Worm (Caenorhabditis elegans): ENCODE data around the gene fipr-20.

fipr-20 gene

DNA sequence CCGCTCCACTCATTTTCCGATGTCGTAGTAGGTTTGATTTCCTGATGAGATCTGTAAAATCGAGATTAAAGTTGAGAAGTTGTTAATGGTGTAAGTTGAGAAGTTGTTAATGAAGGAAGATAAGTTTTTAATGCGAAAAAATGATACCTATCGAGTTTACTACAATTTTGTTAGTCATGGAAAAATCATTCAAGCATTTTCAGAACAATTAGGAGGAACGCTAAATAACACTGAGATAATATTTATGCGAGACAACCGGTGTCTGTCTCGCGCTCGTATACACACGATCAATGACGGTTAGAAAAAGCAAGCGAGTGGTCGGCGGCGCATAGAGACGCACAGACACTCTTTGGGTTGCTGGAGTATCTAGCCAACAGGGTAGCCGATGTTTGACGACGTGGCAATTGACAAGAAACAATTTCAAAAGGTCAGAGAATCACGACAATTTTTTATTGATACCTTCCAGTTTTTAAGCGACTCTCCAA, 35.6 kb upstream of the fipr-20 start, which contains the start of gene cgh-1:
Gene cgh-1, minus strand, starts transcription at position 51 of the 485 bp plus-strand sequence.
- peak; percentile 13 for TF ChIP-seq ama-1 (optimal IDR thresholded peaks at IDR 0.05)
- TF ChIP-seq egl-5 (tag; optimal IDR thresholded peaks at IDR 0.05) = no peak

DNA sequence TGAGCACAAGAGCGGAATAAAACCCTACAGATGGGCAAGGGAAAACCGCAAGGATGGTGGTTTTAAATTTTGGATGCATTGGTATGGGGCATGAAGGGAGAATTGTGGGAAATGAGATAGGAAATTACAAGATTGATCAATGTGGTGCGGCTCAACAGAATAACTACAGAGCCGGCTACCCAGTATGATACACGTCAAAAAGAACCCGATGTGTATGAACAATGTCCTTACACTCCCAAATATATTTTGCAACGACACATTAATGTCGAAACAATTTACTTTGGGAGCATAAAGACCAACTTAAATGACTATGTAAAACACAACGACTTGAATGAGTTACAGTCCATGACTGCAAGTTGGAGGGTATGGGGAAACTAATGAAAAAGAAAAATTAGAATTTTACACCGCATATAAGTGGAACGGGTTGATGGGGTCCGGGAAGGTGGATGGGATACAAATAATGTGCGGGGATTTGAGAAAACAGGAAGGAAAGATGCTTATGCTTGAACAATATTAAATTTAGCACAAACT, 33.5 kb upstream of the fipr-20 start:
- TF ChIP-seq ama-1 (optimal IDR thresholded peaks at IDR 0.05) (peak; percentile 14), sea-2 (GFP tag; optimal IDR thresholded peaks at IDR 0.05) (no peak)

ce11 chrIII:7494850-7495314, 32.7 kb upstream of the fipr-20 start:
- no peak for TF ChIP-seq ceh-9 (tag; optimal IDR thresholded peaks at IDR 0.05)
- peak; percentile 23 for TF ChIP-seq egl-5 (tag; optimal IDR thresholded peaks at IDR 0.05)
- TF ChIP-seq ama-1 (optimal IDR thresholded peaks at IDR 0.05) = peak; percentile 72
- TF ChIP-seq nhr-43 (tag; optimal IDR thresholded peaks at IDR 0.05; ENCODE audit: poor library complexity, severe bottlenecking) = peak; percentile 43

DNA sequence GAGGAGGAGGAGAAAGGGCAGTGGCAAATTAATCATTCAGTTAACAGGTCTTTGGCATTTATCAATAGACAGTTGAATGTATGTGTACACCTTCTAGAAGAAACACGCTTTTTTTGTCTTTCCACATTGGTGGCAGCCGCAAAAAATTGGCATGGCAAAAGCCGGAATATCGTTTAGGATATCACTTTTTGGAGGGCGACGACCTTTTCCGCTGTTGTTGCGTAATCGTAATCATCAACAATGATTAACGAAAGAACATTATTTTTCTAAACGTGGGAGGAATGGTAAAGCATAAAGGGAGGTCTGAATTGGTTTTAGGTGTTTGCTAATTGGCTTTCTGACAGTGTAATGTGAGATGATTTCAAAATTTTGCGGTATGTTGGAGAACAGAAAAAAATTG, 29.7 kb upstream of the fipr-20 start:
- TF ChIP-seq egl-5 (tag; optimal IDR thresholded peaks at IDR 0.05) (no peak), nfya-1 (tag; optimal IDR thresholded peaks at IDR 0.05; ENCODE audit: insufficient read depth) (peak; percentile 9), nhr-43 (tag; optimal IDR thresholded peaks at IDR 0.05; ENCODE audit: poor library complexity, severe bottlenecking) (peak; percentile 66), nhr-25 (tag; optimal IDR thresholded peaks at IDR 0.05) (peak; percentile 74)

DNA sequence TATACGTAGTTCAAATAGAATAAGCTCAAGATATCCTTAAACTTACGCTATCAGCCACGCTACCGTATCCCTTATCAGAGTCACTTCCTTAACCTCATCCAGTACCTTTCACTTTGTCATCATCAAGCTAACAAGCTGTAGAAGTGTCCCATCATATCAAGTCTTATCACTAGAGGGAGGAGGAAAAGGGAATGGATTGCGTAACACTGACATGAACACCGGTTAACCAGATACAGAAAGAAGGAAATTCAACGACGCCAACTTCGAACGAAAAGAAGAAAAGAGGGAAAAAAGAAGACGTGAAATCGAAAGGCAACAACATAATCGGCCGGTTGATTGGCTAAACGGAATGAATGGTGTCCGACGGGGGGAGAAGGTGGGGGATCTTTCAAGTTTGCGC, 27.9 kb upstream of the fipr-20 start:
- peak; percentile 20 for TF ChIP-seq nhr-25 (tag; optimal IDR thresholded peaks at IDR 0.05)
- peak; percentile 6 for TF ChIP-seq nfya-1 (tag; optimal IDR thresholded peaks at IDR 0.05; ENCODE audit: insufficient read depth)
- no peak for TF ChIP-seq elt-1 (tag; optimal IDR thresholded peaks at IDR 0.05)
- peak; percentile 32 for TF ChIP-seq nhr-43 (tag; optimal IDR thresholded peaks at IDR 0.05; ENCODE audit: poor library complexity, severe bottlenecking)
- TF ChIP-seq elt-3 (tag; optimal IDR thresholded peaks at IDR 0.05) = peak in 2 of 3 experiments; percentile 13 to 44
- no peak for TF ChIP-seq elt-2 (tag; optimal IDR thresholded peaks at IDR 0.05)

DNA sequence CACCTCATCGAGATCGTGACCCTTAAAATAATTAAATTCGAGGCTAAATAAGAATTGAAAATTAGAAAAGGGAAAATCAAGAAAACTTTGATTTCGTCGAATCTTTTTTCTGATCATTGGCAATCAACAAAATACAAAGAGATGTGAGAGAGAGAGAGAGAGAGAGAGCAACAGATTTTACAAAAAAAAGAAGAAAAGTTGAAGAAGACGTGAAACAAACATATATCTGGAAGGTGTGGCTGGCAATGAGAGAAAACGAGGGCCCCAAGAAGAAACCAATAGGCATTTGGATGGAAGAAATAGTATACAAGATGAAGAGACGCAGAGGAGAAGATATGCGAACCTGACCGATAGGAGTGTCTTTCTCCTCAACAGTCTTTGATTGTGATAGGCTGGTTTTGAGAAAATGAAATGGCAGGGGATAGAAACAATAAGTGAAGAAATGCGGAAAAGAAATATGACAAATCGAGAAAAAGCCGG, 26.9 kb upstream of the fipr-20 start, which contains the start of gene mup-4:
Gene mup-4, minus strand, starts transcription at position 51 of the 480 bp plus-strand sequence.
- TF ChIP-seq aly-2 (tag; optimal IDR thresholded peaks at IDR 0.05) = no peak
- TF ChIP-seq elt-2 (tag; optimal IDR thresholded peaks at IDR 0.05) = no peak
- TF ChIP-seq lin-39 (tag; optimal IDR thresholded peaks at IDR 0.05) = no peak
- TF ChIP-seq nhr-23 (tag; optimal IDR thresholded peaks at IDR 0.05) = no peak
- no peak for TF ChIP-seq lin-15B (tag; optimal IDR thresholded peaks at IDR 0.05)
- no peak for TF ChIP-seq daf-12 (tag; optimal IDR thresholded peaks at IDR 0.05)
- TF ChIP-seq nhr-25 (tag; optimal IDR thresholded peaks at IDR 0.05) = peak; percentile 11
- TF ChIP-seq nhr-11 (tag; optimal IDR thresholded peaks at IDR 0.05) = no peak
- TF ChIP-seq nfya-1 (tag; optimal IDR thresholded peaks at IDR 0.05; ENCODE audit: insufficient read depth) = peak; percentile 50

DNA sequence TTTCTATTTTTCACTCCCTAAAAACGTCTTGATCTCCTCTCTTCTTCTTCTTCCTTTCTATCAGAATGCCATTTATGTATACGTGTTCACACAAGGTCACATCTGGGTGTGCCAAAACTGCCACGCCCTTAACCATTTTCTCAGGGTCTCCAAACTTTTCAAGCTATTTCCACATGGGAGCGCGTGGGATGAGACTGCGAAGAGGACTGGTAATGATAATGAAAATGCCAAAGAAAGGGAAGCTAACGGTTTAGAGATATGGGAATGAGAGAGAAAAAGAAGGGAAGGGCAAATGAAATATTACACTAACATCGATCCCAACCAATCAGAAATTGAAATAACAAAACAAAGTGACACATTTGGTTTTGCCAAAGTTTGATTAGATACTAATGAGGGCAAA, 26.1 kb upstream of the fipr-20 start:
- no peak for TF ChIP-seq snpc-4 (tag; optimal IDR thresholded peaks at IDR 0.05)
- no peak for TF ChIP-seq lin-39 (tag; optimal IDR thresholded peaks at IDR 0.05)
- TF ChIP-seq pha-4 (tag; optimal IDR thresholded peaks at IDR 0.05) = no peak
- no peak for TF ChIP-seq ZK546.5 (tag; optimal IDR thresholded peaks at IDR 0.05)
- TF ChIP-seq nfya-1 (tag; optimal IDR thresholded peaks at IDR 0.05; ENCODE audit: insufficient read depth) = peak; percentile 33
- no peak for TF ChIP-seq ceh-9 (tag; optimal IDR thresholded peaks at IDR 0.05)
- TF ChIP-seq daf-12 (tag; optimal IDR thresholded peaks at IDR 0.05) = no peak
- TF ChIP-seq fos-1 (tag; optimal IDR thresholded peaks at IDR 0.05) = no peak
- TF ChIP-seq skn-1 (tag; optimal IDR thresholded peaks at IDR 0.05) = no peak
- TF ChIP-seq elt-3 (tag; optimal IDR thresholded peaks at IDR 0.05) = peak in 2 of 3 experiments; percentile 30 to 90
- TF ChIP-seq ama-1 (optimal IDR thresholded peaks at IDR 0.05) = no peak
- TF ChIP-seq egl-27 (tag; optimal IDR thresholded peaks at IDR 0.05) = no peak
- no peak for TF ChIP-seq fkh-2 (tag; optimal IDR thresholded peaks at IDR 0.05)
- TF ChIP-seq nhr-237 (tag; optimal IDR thresholded peaks at IDR 0.05) = no peak
- TF ChIP-seq jun-1 (tag; optimal IDR thresholded peaks at IDR 0.05) = no peak
- no peak for TF ChIP-seq ceh-16 (tag; optimal IDR thresholded peaks at IDR 0.05)
- peak; percentile 3 for TF ChIP-seq nhr-43 (tag; optimal IDR thresholded peaks at IDR 0.05; ENCODE audit: poor library complexity, severe bottlenecking)
- TF ChIP-seq mdl-1 (tag; optimal IDR thresholded peaks at IDR 0.05) = peak; percentile 17
- no peak for TF ChIP-seq nhr-23 (tag; optimal IDR thresholded peaks at IDR 0.05)
- TF ChIP-seq lin-15B (tag; optimal IDR thresholded peaks at IDR 0.05) = no peak
- peak; percentile 83 for TF ChIP-seq nhr-25 (tag; optimal IDR thresholded peaks at IDR 0.05)

Measured in whole organism, L3 larva.